Worm (Caenorhabditis elegans): ENCODE measurements around the gene abcx-1.

Gene abcx-1

ce11 chrII:6531940-6532339, at the start of gene abcx-1:
Gene abcx-1, plus strand, starts transcription at chrII:6532163.
- TF ChIP-seq W03F9.2 (tag; optimal IDR thresholded peaks at IDR 0.05) = no peak
- no peak for TF ChIP-seq him-1 (tag; optimal IDR thresholded peaks at IDR 0.05)
- no peak for TF ChIP-seq dao-5 (tag; optimal IDR thresholded peaks at IDR 0.05)

ce11 chrII:6482762-6483161, 49.2 kb upstream of the abcx-1 start:
- no peak for TF ChIP-seq him-1 (tag; optimal IDR thresholded peaks at IDR 0.05)
- TF ChIP-seq dao-5 (tag; optimal IDR thresholded peaks at IDR 0.05) = no peak
- TF ChIP-seq W03F9.2 (tag; optimal IDR thresholded peaks at IDR 0.05) = no peak

ce11 chrII:6484876-6485526, 47.0 kb upstream of the abcx-1 start, which contains the start of the genes lido-16 and plpp-1.2:
Gene lido-16, minus strand, starts transcription at chrII:6484976.
Gene plpp-1.2, plus strand, starts transcription at chrII:6485476.
- no peak for TF ChIP-seq dao-5 (tag; optimal IDR thresholded peaks at IDR 0.05)
- TF ChIP-seq him-1 (tag; optimal IDR thresholded peaks at IDR 0.05) = no peak
- no peak for TF ChIP-seq W03F9.2 (tag; optimal IDR thresholded peaks at IDR 0.05)

- TF ChIP-seq W03F9.2 (tag; optimal IDR thresholded peaks at IDR 0.05) = no peak
- no peak for TF ChIP-seq dao-5 (tag; optimal IDR thresholded peaks at IDR 0.05)
- no peak for TF ChIP-seq him-1 (tag; optimal IDR thresholded peaks at IDR 0.05)
These were observed 45.6 kb upstream of the abcx-1 start for ce11 chrII:6486344-6486743.

DNA sequence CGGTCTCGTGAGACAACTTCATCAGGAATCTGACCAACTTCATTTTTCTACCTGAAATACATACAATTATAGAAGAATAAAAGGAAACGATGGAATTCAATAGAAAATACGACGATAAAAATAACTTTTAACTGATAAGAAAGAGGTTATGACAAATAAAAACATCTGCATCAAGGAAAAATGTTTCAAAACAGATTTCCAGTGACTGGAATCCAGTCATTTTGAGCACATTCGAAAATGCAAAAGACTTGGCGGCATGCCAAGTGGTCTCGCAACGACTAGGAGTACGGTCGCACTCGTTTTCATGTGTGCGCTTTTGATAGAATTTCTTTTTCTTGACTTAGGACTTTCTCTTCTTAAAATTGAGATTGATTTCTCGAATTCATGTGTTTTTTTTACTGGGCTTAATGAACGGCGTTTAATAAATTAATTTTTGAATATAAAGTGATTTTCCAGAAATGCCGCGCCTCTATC, 42.2 kb upstream of the abcx-1 start, which contains the start of the genes snr-3 and rsp-5:
snr-3 (minus strand) TSS at position 51 of the 474 bp plus-strand sequence.
rsp-5 (plus strand) TSS at position 455 of the 474 bp plus-strand sequence.
- TF ChIP-seq dao-5 (tag; optimal IDR thresholded peaks at IDR 0.05) (no peak), him-1 (tag; optimal IDR thresholded peaks at IDR 0.05) (peak; percentile 7), W03F9.2 (tag; optimal IDR thresholded peaks at IDR 0.05) (peak; percentile 70)

DNA sequence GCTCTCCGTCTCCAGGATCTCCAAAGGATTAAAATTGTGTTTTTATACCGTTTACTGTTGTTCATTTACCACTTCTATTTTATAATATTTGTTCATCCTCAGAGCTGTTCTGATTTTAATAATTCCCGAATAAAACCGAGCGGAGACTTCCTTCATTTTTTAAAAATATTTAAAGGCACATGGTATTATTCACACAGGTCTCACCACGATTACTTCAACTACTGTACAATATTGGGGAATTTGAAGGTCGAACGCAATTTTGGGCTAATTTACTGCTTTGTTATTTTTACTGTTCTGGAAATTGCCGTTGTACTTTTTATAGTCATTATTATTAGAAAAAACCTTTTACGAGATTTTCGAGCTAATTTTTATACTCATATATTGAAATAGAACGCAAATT, 40.8 kb upstream of the abcx-1 start:
- TF ChIP-seq dao-5 (tag; optimal IDR thresholded peaks at IDR 0.05) (no peak), W03F9.2 (tag; optimal IDR thresholded peaks at IDR 0.05) (no peak), him-1 (tag; optimal IDR thresholded peaks at IDR 0.05) (no peak)

DNA sequence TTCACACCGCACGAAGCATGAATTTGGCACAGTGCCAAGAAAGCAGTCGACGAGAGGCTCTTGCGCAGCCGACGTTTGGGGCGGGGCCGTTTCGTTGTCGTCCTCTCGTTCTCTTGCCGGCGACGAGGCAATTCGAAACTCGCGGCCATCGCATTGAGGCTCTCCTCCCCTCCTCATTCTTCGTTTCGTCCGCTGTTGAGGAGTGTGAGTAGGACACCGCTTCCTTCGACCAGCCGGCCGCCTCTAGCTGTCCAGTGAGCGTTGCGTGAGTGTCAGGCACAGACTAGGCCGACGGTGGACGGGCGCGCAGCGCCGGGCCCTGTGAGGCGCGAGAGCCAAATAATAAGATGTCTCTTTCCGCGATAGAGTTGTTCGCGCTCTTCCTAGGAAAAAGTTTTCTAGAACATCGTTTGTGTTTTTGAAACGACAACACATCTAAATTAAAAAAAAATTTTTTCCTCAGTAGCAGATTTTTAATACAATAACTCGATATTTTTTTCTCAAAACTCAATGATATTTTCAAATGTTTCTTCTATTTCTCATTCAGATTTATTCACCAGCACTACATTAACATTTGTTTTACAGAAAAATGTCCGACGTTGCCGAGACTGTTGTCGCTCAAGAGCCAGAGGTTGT, 40.0 kb upstream of the abcx-1 start, which contains the start of the genes T28D9.11 and T28D9.1:
T28D9.11 (minus strand) TSS at position 177 of the 636 bp plus-strand sequence.
T28D9.1 (plus strand) TSS at position 586 of the 636 bp plus-strand sequence.
- TF ChIP-seq W03F9.2 (tag; optimal IDR thresholded peaks at IDR 0.05) = no peak
- TF ChIP-seq him-1 (tag; optimal IDR thresholded peaks at IDR 0.05) = peak; percentile 63

- TF ChIP-seq W03F9.2 (tag; optimal IDR thresholded peaks at IDR 0.05) (no peak), him-1 (tag; optimal IDR thresholded peaks at IDR 0.05) (no peak), dao-5 (tag; optimal IDR thresholded peaks at IDR 0.05) (no peak)
These were observed 38.8 kb upstream of the abcx-1 start for ce11 chrII:6493139-6493538.

DNA sequence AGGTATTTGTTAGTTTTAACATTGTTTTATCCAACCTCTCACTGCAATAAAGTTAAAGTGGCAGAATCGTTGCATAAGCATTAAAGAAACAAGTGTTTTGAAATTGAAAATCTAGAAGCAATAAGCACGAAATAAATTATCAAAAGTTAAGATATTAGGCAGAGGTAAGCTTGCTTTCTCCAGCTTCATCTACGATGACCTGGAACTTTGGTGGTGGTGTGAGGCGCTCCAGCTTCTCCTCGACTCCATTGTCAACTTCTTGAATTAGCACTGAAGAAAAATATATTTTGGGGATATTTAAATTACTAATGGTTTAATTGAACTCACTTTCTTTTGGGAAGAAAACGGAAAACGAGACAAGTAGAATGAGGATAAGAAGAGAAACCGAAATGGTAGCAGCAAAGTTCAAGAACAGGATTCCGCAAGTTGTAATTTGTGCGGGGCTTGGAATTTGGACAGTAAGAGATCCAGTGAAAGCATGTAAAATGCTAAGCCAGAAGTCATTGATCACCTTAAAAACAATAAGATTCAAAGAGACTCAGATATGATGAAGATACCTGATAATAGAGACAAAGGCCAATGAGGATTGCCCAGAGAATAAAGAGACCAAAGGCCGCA, 38.1 kb upstream of the abcx-1 start:
- TF ChIP-seq him-1 (tag; optimal IDR thresholded peaks at IDR 0.05) (no peak), W03F9.2 (tag; optimal IDR thresholded peaks at IDR 0.05) (no peak), dao-5 (tag; optimal IDR thresholded peaks at IDR 0.05) (no peak)

DNA sequence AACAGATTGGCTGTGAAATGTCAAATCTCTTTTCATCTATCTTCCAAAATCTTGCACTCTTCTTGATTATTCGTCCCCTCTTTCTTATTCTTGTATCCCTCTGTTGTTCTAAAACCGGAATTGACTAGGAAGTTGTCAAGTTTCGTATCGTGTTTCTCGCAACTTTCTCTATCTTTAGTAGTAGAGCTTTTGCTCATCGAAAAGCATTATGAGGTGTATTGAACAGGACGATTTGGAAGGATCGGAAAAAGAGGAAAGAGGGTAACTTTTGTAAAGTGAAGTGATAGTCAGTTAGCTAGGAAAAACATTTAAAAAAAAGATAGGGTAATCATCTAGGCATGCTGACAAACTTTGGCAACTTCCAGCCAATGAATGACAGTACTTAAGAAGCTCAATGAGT, 35.5 kb upstream of the abcx-1 start:
- no peak for TF ChIP-seq dao-5 (tag; optimal IDR thresholded peaks at IDR 0.05)
- no peak for TF ChIP-seq W03F9.2 (tag; optimal IDR thresholded peaks at IDR 0.05)
- no peak for TF ChIP-seq him-1 (tag; optimal IDR thresholded peaks at IDR 0.05)

DNA sequence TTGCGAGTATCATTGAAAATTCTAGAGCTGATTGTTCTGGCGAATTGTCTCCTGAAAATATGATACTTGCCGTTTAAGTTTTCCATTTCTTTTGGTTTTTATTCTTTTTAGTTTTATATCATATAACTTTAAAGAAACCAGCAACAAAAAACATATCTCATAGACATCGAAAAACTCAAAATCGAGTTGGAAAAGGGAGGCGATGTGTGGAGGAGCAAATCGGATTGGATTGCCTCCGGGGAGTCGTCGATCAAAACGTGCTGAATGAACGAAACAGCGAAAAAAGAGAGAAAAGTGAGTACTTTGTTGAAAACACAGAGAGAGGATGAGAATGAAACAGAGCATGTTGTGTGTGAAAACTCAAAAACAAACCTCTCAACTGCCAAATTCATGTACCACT, 34.8 kb upstream of the abcx-1 start:
- no peak for TF ChIP-seq W03F9.2 (tag; optimal IDR thresholded peaks at IDR 0.05)
- TF ChIP-seq dao-5 (tag; optimal IDR thresholded peaks at IDR 0.05) = no peak
- no peak for TF ChIP-seq him-1 (tag; optimal IDR thresholded peaks at IDR 0.05)

DNA sequence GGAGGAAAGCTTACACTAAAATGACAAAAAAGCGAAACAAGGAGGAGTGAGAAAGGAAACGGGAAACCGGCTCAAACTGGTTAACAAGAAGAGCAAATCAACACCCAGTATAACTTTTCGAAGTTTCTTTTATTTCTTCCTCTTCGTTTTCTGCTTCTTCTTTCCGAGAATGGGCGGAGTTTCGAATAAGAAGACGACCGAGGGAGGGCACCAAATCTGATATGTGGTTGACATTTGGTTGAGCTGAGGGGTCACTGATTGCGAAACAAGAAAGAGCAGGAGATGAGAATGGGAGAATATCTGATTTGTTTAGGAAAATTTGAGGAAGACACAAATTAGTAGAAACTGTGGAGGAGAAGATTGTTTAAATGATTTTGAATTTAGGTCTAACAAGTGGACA, 33.4 kb upstream of the abcx-1 start:
- TF ChIP-seq W03F9.2 (tag; optimal IDR thresholded peaks at IDR 0.05) (no peak), him-1 (tag; optimal IDR thresholded peaks at IDR 0.05) (no peak), dao-5 (tag; optimal IDR thresholded peaks at IDR 0.05) (no peak)

- no peak for TF ChIP-seq him-1 (tag; optimal IDR thresholded peaks at IDR 0.05)
- TF ChIP-seq dao-5 (tag; optimal IDR thresholded peaks at IDR 0.05) = no peak
- no peak for TF ChIP-seq W03F9.2 (tag; optimal IDR thresholded peaks at IDR 0.05)
These were observed 32.9 kb upstream of the abcx-1 start, which contains the start of gene twk-49 for ce11 chrII:6499067-6499466. Gene twk-49, minus strand, starts transcription at chrII:6499167.

DNA sequence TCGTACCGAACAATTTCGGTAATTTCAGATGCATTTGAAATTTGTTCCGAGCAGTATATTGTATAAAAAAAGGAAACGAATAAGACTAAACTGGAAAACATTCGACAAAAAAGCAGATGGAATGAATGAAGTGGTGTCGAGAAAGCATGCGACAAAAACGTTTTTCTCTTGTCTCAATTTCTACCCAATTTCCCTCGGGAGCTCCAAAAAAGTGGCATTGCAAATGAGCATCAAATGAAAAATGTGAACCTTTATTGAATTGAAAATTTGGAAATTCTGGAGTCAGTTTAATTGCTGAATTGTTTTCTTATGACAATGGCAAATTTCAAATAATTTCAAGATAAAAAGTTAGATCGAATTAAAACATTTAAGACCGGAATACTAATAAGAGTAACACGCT, 31.8 kb upstream of the abcx-1 start, which contains the start of gene R05G9.5:
R05G9.5 (minus strand) TSS at position 101 of the 400 bp plus-strand sequence.
- TF ChIP-seq W03F9.2 (tag; optimal IDR thresholded peaks at IDR 0.05) (no peak), him-1 (tag; optimal IDR thresholded peaks at IDR 0.05) (no peak), dao-5 (tag; optimal IDR thresholded peaks at IDR 0.05) (no peak)

All from whole organism, L4/young adult.